Worm (Caenorhabditis elegans) whole organism, young adult: Measurements from ENCODE around the gene D1025.10.

Source experiments
- D2030.7 ChIP-seq: fragments of 200-800 bp; sonication (Bioruptor generic); IDR thresholded peaks from 2 replicates; pipeline ENCODE4 v1.3.6; 2022; ENCODE audit warnings: missing genetic modification reagents, missing genetic modification characterization, missing compliant biosample characterization
- F10E7.11 ChIP-seq: sonication (generic microtip); optimal IDR thresholded peaks from 2 replicates; lab custom pipeline; 2017; ENCODE audit warnings: mild to moderate bottlenecking, missing genetic modification characterization, moderate library complexity, missing compliant biosample characterization
- F22D6.2 ChIP-seq: sonication (generic microtip); optimal IDR thresholded peaks from 2 replicates; lab custom pipeline; 2016; ENCODE audit warnings: mild to moderate bottlenecking, missing genetic modification characterization, missing compliant biosample characterization
- F39B2.1 ChIP-seq: fragments of 200-800 bp; sonication (Bioruptor generic); IDR thresholded peaks from 2 replicates; pipeline ENCODE4 v1.3.6; 2022; ENCODE audit warnings: missing genetic modification reagents, missing genetic modification characterization, missing compliant biosample characterization
- F55B11.4 ChIP-seq: sonication (generic microtip); optimal IDR thresholded peaks from 2 replicates; lab custom pipeline; 2016; ENCODE audit warnings: missing compliant biosample characterization, missing genetic modification characterization, borderline replicate concordance; ENCODE audit not compliant: insufficient read depth
- F57A8.1 ChIP-seq: fragments of 200-800 bp; sonication (Bioruptor generic); optimal IDR thresholded peaks from 2 replicates; lab custom pipeline; 2018; ENCODE audit warnings: mild to moderate bottlenecking, missing genetic modification characterization, moderate library complexity, missing compliant biosample characterization
- T07F8.4 ChIP-seq: sonication (generic microtip); optimal IDR thresholded peaks from 2 replicates; lab custom pipeline; 2016; ENCODE audit warnings: mild to moderate bottlenecking, missing genetic modification characterization, moderate library complexity, missing compliant biosample characterization
- Y53G8AR.9 ChIP-seq: fragments of 200-800 bp; sonication (Bioruptor generic); conservative IDR thresholded peaks from 2 replicates; pipeline ENCODE4 v1.3.6; 2022; ENCODE audit warnings: missing genetic modification reagents, missing genetic modification characterization, missing compliant biosample characterization
- Y56A3A.18 ChIP-seq: fragments of 200-800 bp; sonication (Bioruptor generic); IDR thresholded peaks from 2 replicates; pipeline ENCODE4 v1.3.6; 2022; ENCODE audit warnings: missing genetic modification reagents, missing genetic modification characterization, missing compliant biosample characterization
- Y67H2A.10 ChIP-seq: fragments of 200-800 bp; sonication (Bioruptor generic); conservative IDR thresholded peaks from 2 replicates; pipeline ENCODE4 v1.3.6; 2022; ENCODE audit warnings: missing genetic modification reagents, missing genetic modification characterization, missing compliant biosample characterization
- Y79H2A.3 ChIP-seq: fragments of 200-800 bp; sonication (Bioruptor generic); conservative IDR thresholded peaks from 2 replicates; pipeline ENCODE4 v1.3.6; 2022; ENCODE audit warnings: missing genetic modification reagents, missing genetic modification characterization, missing compliant biosample characterization
- ZK185.1 ChIP-seq: sonication (generic microtip); optimal IDR thresholded peaks from 2 replicates; lab custom pipeline; 2016; ENCODE audit warnings: mild to moderate bottlenecking, missing genetic modification characterization, missing compliant biosample characterization; ENCODE audit not compliant: poor library complexity, severe bottlenecking
- akir-1 ChIP-seq: fragments of 200-800 bp; sonication (Bioruptor generic); optimal IDR thresholded peaks from 2 replicates; lab custom pipeline; 2018; ENCODE audit warnings: mild to moderate bottlenecking, missing genetic modification characterization, moderate library complexity, missing compliant biosample characterization
- ama-1 ChIP-seq, 3 experiments: fragments of 150-350 bp in 1 of 3; sonication (generic microtip) in 2 of 3; optimal IDR thresholded peaks; 2 replicates each; lab custom pipeline; 2014 to 2018; ENCODE audit warnings: missing biosample characterization in 2 of 3, missing genetic modification characterization in 2 of 3, missing genetic modification reagents in 2 of 3
- atf-7 ChIP-seq: sonication (generic microtip); optimal IDR thresholded peaks from 2 replicates; lab custom pipeline; 2017; ENCODE audit warnings: mild to moderate bottlenecking, missing genetic modification characterization, missing compliant biosample characterization
- attf-3 ChIP-seq: fragments of 200-800 bp; sonication (Bioruptor generic); conservative IDR thresholded peaks from 2 replicates; pipeline ENCODE4 v1.3.6; 2022; ENCODE audit warnings: missing genetic modification reagents, missing genetic modification characterization, missing compliant biosample characterization
- cebp-1 ChIP-seq, 2 experiments: fragments of 200-800 bp in 1 of 2; sonication (Bioruptor generic) in 1 of 2; sonication (generic microtip) in 1 of 2; IDR thresholded peaks in 1 of 2; optimal IDR thresholded peaks in 1 of 2; 2 replicates each; pipeline versions ENCODE4 v1.3.6 to Lab custom; 2017 to 2022; ENCODE audit warnings: missing compliant biosample characterization in 2 of 2, missing genetic modification characterization in 2 of 2, mild to moderate bottlenecking in 1 of 2, missing genetic modification reagents in 1 of 2, moderate library complexity in 1 of 2
- ceh-100 ChIP-seq: fragments of 200-800 bp; sonication (Bioruptor generic); IDR thresholded peaks from 2 replicates; pipeline ENCODE4 v1.3.6; 2022; ENCODE audit warnings: missing genetic modification reagents, missing genetic modification characterization, missing compliant biosample characterization
- ceh-91 ChIP-seq: fragments of 200-800 bp; sonication (Bioruptor generic); IDR thresholded peaks from 2 replicates; pipeline ENCODE4 v1.3.6; 2022; ENCODE audit warnings: missing genetic modification reagents, missing genetic modification characterization, missing compliant biosample characterization
- egl-44 ChIP-seq: fragments of 200-800 bp; sonication (Bioruptor generic); IDR thresholded peaks from 2 replicates; pipeline ENCODE4 v1.3.6; 2022; ENCODE audit warnings: missing genetic modification reagents, missing genetic modification characterization, missing compliant biosample characterization
- egrh-3 ChIP-seq: fragments of 200-800 bp; sonication (Bioruptor generic); IDR thresholded peaks from 2 replicates; pipeline ENCODE4 v1.3.6; 2022; ENCODE audit warnings: missing genetic modification reagents, missing genetic modification characterization, missing compliant biosample characterization
- hmg-20 ChIP-seq: fragments of 200-800 bp; sonication (Bioruptor generic); IDR thresholded peaks from 2 replicates; pipeline ENCODE4 v1.3.6; 2022; ENCODE audit warnings: missing genetic modification reagents, missing genetic modification characterization, missing compliant biosample characterization
- lin-26 ChIP-seq: fragments of 200-800 bp; sonication (Bioruptor generic); IDR thresholded peaks from 2 replicates; pipeline ENCODE4 v1.3.6; 2022; ENCODE audit warnings: missing genetic modification reagents, missing genetic modification characterization, missing compliant biosample characterization
- lin-35 ChIP-seq, 3 experiments: fragments of 150-350 bp in 2 of 3; sonication (generic microtip) in 1 of 3; optimal IDR thresholded peaks; 2 replicates each; lab custom pipeline; 2014 to 2018; ENCODE audit warnings: missing biosample characterization in 3 of 3, missing genetic modification characterization in 3 of 3, missing genetic modification reagents in 3 of 3
- mel-28 ChIP-seq: sonication (generic microtip); optimal IDR thresholded peaks from 2 replicates; lab custom pipeline; 2016; ENCODE audit warnings: borderline replicate concordance, mild to moderate bottlenecking, missing genetic modification characterization, missing compliant biosample characterization
- mxl-1 ChIP-seq: sonication (generic microtip); optimal IDR thresholded peaks from 2 replicates; lab custom pipeline; 2016; ENCODE audit warnings: missing genetic modification characterization, missing compliant biosample characterization
- nfyb-1 ChIP-seq: fragments of 200-800 bp; sonication (Bioruptor generic); IDR thresholded peaks from 2 replicates; pipeline ENCODE4 v1.3.6; 2022; ENCODE audit warnings: missing genetic modification reagents, missing genetic modification characterization, missing compliant biosample characterization
- nhr-27 ChIP-seq: fragments of 200-800 bp; sonication (Bioruptor generic); optimal IDR thresholded peaks from 2 replicates; lab custom pipeline; 2018; ENCODE audit warnings: mild to moderate bottlenecking, missing genetic modification characterization, moderate library complexity, missing compliant biosample characterization
- nhr-80 ChIP-seq: sonication (generic microtip); optimal IDR thresholded peaks from 2 replicates; lab custom pipeline; 2016; ENCODE audit warnings: missing genetic modification characterization, missing compliant biosample characterization
- pbrm-1 ChIP-seq: fragments of 200-800 bp; sonication (Bioruptor generic); IDR thresholded peaks from 2 replicates; pipeline ENCODE4 v1.3.6; 2022; ENCODE audit warnings: missing genetic modification reagents, missing genetic modification characterization, missing compliant biosample characterization
- rcor-1 ChIP-seq: fragments of 200-800 bp; sonication (Bioruptor generic); IDR thresholded peaks from 2 replicates; pipeline ENCODE4 v1.3.6; 2022; ENCODE audit warnings: missing genetic modification reagents, missing genetic modification characterization, missing compliant biosample characterization
- snpc-1.3 ChIP-seq: sonication (generic microtip); optimal IDR thresholded peaks from 2 replicates; lab custom pipeline; 2017; ENCODE audit warnings: missing genetic modification characterization, mild to moderate bottlenecking, missing compliant biosample characterization, antibody characterized with exemption, moderate library complexity, missing genotype, missing genetic modification reagents; ENCODE audit not compliant: insufficient read depth
- snpc-4 ChIP-seq, 5 experiments: fragments of 150-350 bp in 1 of 5; sonication (generic microtip) in 4 of 5; optimal IDR thresholded peaks; 2 replicates each; lab custom pipeline; 2014 to 2018; ENCODE audit warnings: missing genetic modification characterization in 5 of 5, missing biosample characterization in 3 of 5, antibody characterized with exemption in 2 of 5, mild to moderate bottlenecking in 2 of 5, missing compliant biosample characterization in 2 of 5, missing genotype in 2 of 5, moderate library complexity in 2 of 5, missing genetic modification reagents in 1 of 5
- tbx-9 ChIP-seq: sonication (generic microtip); optimal IDR thresholded peaks from 2 replicates; lab custom pipeline; 2016; ENCODE audit warnings: borderline replicate concordance, missing genetic modification characterization, inconsistent platforms, missing compliant biosample characterization
- tlf-1 ChIP-seq: fragments of 200-800 bp; sonication (Bioruptor generic); optimal IDR thresholded peaks from 2 replicates; lab custom pipeline; 2018; ENCODE audit warnings: mild to moderate bottlenecking, missing genetic modification characterization, missing compliant biosample characterization
- unc-62 ChIP-seq: fragments of 150-350 bp; optimal IDR thresholded peaks from 2 replicates; lab custom pipeline; 2014; ENCODE audit warnings: missing biosample characterization, missing genetic modification reagents, missing genetic modification characterization
- zfh-2 ChIP-seq: fragments of 200-800 bp; sonication (Bioruptor generic); conservative IDR thresholded peaks from 2 replicates; pipeline ENCODE4 v1.3.6; 2022; ENCODE audit warnings: missing genetic modification reagents, missing genetic modification characterization, missing compliant biosample characterization
- ztf-18 ChIP-seq: sonication (generic microtip); optimal IDR thresholded peaks from 2 replicates; lab custom pipeline; 2016; ENCODE audit warnings: missing genotype, mild to moderate bottlenecking, missing genetic modification characterization, missing compliant biosample characterization
- ztf-6 ChIP-seq: fragments of 200-800 bp; sonication (Bioruptor generic); IDR thresholded peaks from 2 replicates; pipeline ENCODE4 v1.3.6; 2022; ENCODE audit warnings: missing genetic modification reagents, missing genetic modification characterization, missing compliant biosample characterization

The D1025.10 gene

ce11 chrX:14516560-14516959 lies at the start of gene D1025.10:
Gene D1025.10 (plus strand): TSS chrX:14516860.
- TF ChIP-seq nhr-80 (tag; lab: Kevin White, UChicago) (peak; percentile 20), Y53G8AR.9 (GFP tag; lab: Robert Waterston, UW) (no peak), Y67H2A.10 (no peak), zfh-2 (no peak), F39B2.1 (no peak), mel-28 (tag; lab: Kevin White, UChicago) (no peak)

ce11 chrX:14469284-14469683 lies 47.4 kb upstream of the D1025.10 start, which contains the start of gene M163.9:
Gene M163.9 (plus strand): TSS chrX:14469584.
- TF ChIP-seq ceh-100 (no peak), pbrm-1 (no peak), F55B11.4 (no peak), F57A8.1 (GFP tag; lab: Kevin White, UChicago) (no peak)

DNA sequence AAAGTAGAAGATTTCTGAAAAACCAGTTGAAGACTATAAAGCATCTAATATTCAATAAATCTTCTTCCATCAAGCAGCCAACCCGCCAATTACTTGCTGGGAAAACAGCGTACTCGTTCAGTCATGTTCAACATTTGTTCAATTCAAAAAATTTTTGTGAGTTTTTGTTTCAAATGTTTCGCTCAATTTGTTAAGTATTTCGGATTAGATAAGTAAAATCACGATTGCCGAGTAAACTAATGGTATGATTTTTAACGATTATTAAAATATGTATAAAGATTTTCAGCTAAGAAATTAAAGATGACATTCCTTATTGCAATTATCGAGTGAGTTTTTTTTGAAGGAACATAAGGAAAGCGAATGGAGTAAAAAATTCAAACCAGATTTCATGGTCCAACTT lies 46.0 kb upstream of the D1025.10 start, which contains the start of gene M163.10:
TSS of gene M163.10 (plus strand) at position 301 of the 400 bp plus-strand sequence.
- TF ChIP-seq akir-1 (GFP tag; lab: Kevin White, UChicago): no peak
- no peak for TF ChIP-seq F57A8.1 (GFP tag; lab: Kevin White, UChicago)
- no peak for TF ChIP-seq mxl-1 (tag; lab: Kevin White, UChicago)
- no peak for TF ChIP-seq unc-62 (GFP tag; lab: Kevin White, UChicago)
- no peak for TF ChIP-seq Y67H2A.10
- TF ChIP-seq tlf-1 (GFP tag; lab: Kevin White, UChicago): no peak
- TF ChIP-seq ztf-6 (GFP tag; lab: Robert Waterston, UW): no peak
- no peak for TF ChIP-seq ZK185.1

ce11 chrX:14473740-14474139 lies 42.9 kb upstream of the D1025.10 start, which contains the start of gene M163.5:
Gene M163.5 (plus strand): TSS chrX:14474040.
- TF ChIP-seq Y79H2A.3 (no peak), egrh-3 (GFP tag; lab: Robert Waterston, UW) (no peak), lin-35 (GFP tag; optimal IDR thresholded peaks at IDR 0.05; lab: Kevin White, UChicago) (no peak), T07F8.4 (tag; lab: Kevin White, UChicago) (no peak), Y56A3A.18 (no peak), ceh-91 (GFP tag; lab: Robert Waterston, UW) (no peak), cebp-1 (GFP tag; IDR thresholded peaks at IDR 0.05; lab: Robert Waterston, UW) (no peak), cebp-1 (tag; optimal IDR thresholded peaks at IDR 0.05; lab: Kevin White, UChicago) (no peak)
- TF ChIP-seq, all 124 proteins: peak for 0

- TF ChIP-seq nhr-27 (tag; lab: Kevin White, UChicago): peak; percentile 39
- TF ChIP-seq lin-26 (GFP tag; lab: Robert Waterston, UW): peak; percentile 63
- no peak for TF ChIP-seq tbx-9 (tag; lab: Kevin White, UChicago)
- 0 out of 2 replicates have a peak, but pooled peaks have one; percentile 15 for TF ChIP-seq rcor-1 (GFP tag; lab: Robert Waterston, UW)
- no peak for TF ChIP-seq F10E7.11 (tag; lab: Kevin White, UChicago)
- TF ChIP-seq attf-3: no peak
- TF ChIP-seq snpc-4 (GFP tag; optimal IDR thresholded peaks at IDR 0.05; lab: Kevin White, UChicago): peak; percentile 89
- peak; percentile 97 to 100 (median 99) for TF ChIP-seq snpc-4 (tag; optimal IDR thresholded peaks at IDR 0.05; lab: Kevin White, UChicago)
- peak; percentile 39 for TF ChIP-seq ztf-18 (tag; lab: Kevin White, UChicago)
- peak; percentile 59 for TF ChIP-seq F22D6.2 (tag; lab: Kevin White, UChicago)
- peak; percentile 6 for TF ChIP-seq snpc-1.3 (tag; lab: Kevin White, UChicago)
- peak; percentile 74 for TF ChIP-seq nfyb-1 (GFP tag; lab: Robert Waterston, UW)
- no peak for TF ChIP-seq Y53G8AR.9 (GFP tag; lab: Robert Waterston, UW)
- 0 out of 2 replicates have a peak, but pooled peaks have one; percentile 17 for TF ChIP-seq hmg-20 (GFP tag; lab: Robert Waterston, UW)
- TF ChIP-seq tlf-1 (GFP tag; lab: Kevin White, UChicago): no peak
- TF ChIP-seq egl-44 (GFP tag; lab: Robert Waterston, UW): peak; percentile 28; the same call in 1 of the 2 replicates
- no peak for TF ChIP-seq D2030.7 (GFP tag; lab: Robert Waterston, UW)
- peak; percentile 51 for TF ChIP-seq atf-7 (tag; lab: Kevin White, UChicago)
- TF ChIP-seq ama-1 (optimal IDR thresholded peaks at IDR 0.05; lab: Kevin White, UChicago): no peak
- no peak for TF ChIP-seq ama-1 (GFP tag; optimal IDR thresholded peaks at IDR 0.05; lab: Kevin White, UChicago)
These were observed 39.9 kb upstream of the D1025.10 start for ce11 chrX:14476625-14477257.
